Worm (Caenorhabditis elegans) whole organism, L2 larva: ENCODE data around the gene T19C3.2.

Experiments
- F13H6.1 ChIP-seq: sonication (generic microtip); optimal IDR thresholded peaks from 2 replicates; lab custom pipeline; 2016; ENCODE audit warnings: missing genetic modification characterization, missing compliant biosample characterization
- aly-2 ChIP-seq: fragments of 150-350 bp; optimal IDR thresholded peaks from 2 replicates; lab custom pipeline; 2014; ENCODE audit warnings: missing biosample characterization, missing genetic modification characterization
- ama-1 ChIP-seq: fragments of 150-350 bp; optimal IDR thresholded peaks from 2 replicates; lab custom pipeline; 2018; ENCODE audit warnings: inconsistent platforms
- crh-2 ChIP-seq: sonication (generic microtip); optimal IDR thresholded peaks from 2 replicates; lab custom pipeline; 2017; ENCODE audit warnings: missing biosample characterization, missing genetic modification characterization
- dmd-4 ChIP-seq: sonication (generic microtip); optimal IDR thresholded peaks from 2 replicates; lab custom pipeline; 2017; ENCODE audit warnings: missing biosample characterization, missing genetic modification characterization
- egl-27 ChIP-seq: sonication (generic microtip); optimal IDR thresholded peaks from 3 replicates; lab custom pipeline; 2017; ENCODE audit warnings: missing biosample characterization, missing genetic modification reagents, missing genetic modification characterization
- lin-39 ChIP-seq: fragments of 150-350 bp; optimal IDR thresholded peaks from 2 replicates; lab custom pipeline; 2014; ENCODE audit warnings: missing biosample characterization, missing genetic modification reagents, missing genetic modification characterization
- nhr-11 ChIP-seq: fragments of 150-350 bp; optimal IDR thresholded peaks from 2 replicates; lab custom pipeline; 2014; ENCODE audit warnings: missing biosample characterization, missing genetic modification characterization
- nhr-129 ChIP-seq: fragments of 150-350 bp; optimal IDR thresholded peaks from 2 replicates; lab custom pipeline; 2014; ENCODE audit warnings: missing biosample characterization, missing genetic modification characterization
- nhr-237 ChIP-seq: fragments of 150-350 bp; optimal IDR thresholded peaks from 2 replicates; lab custom pipeline; 2014; ENCODE audit warnings: missing biosample characterization, missing genetic modification characterization
- nhr-25 ChIP-seq: fragments of 150-350 bp; sonication (generic microtip); optimal IDR thresholded peaks from 3 replicates; lab custom pipeline; 2014; ENCODE audit warnings: missing biosample characterization, missing genetic modification characterization
- nhr-77 ChIP-seq: fragments of 150-350 bp; optimal IDR thresholded peaks from 2 replicates; lab custom pipeline; 2014; ENCODE audit warnings: missing biosample characterization, missing genetic modification characterization
- skn-1 ChIP-seq: sonication (generic microtip); optimal IDR thresholded peaks from 2 replicates; lab custom pipeline; 2017; ENCODE audit warnings: missing biosample characterization, missing genetic modification characterization
- ztf-11 ChIP-seq: sonication (generic microtip); optimal IDR thresholded peaks from 2 replicates; lab custom pipeline; 2017; ENCODE audit warnings: missing biosample characterization, missing genetic modification characterization

DNA sequence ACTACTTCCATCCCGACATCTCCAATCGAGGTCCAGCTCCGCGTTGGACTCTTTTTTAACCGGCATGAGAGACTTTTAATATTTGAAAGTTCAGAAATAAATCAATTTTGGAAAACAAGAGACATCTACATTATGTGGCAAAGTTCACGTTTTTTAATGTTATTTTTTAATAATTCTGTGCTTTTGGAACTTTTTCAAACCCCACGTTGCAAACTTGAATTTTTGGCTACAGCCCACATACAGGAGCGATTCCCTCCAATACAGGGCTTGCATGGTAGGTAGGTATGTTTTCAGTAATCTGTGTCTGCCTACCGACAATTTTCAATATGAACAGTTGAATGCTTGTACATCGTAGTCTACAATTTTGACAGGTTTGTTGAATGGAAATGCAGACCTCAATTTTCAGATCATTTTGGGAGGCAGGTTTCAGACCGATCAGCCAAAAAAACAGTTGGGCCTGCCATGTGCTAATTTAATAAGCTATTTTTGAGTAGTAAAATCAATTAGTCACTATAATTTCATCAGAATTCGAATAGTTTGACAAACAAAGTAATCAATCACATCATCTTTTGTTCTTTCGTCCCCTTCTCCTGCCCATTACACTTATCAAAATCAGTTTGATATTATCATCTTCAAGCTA lies 11.8 kb downstream of the T19C3.2 start, which contains the start of the genes Y55B1AR.4 and ttr-7:
- TF ChIP-seq F13H6.1 (no peak), ztf-11 (tag; lab: Kevin White, UChicago) (no peak), nhr-11 (tag; lab: Kevin White, UChicago) (no peak), aly-2 (tag; lab: Kevin White, UChicago) (no peak), egl-27 (no peak), nhr-129 (no peak), dmd-4 (no peak), lin-39 (tag; lab: Kevin White, UChicago) (no peak), nhr-237 (tag; lab: Kevin White, UChicago) (no peak), nhr-77 (tag; lab: Kevin White, UChicago) (no peak), crh-2 (tag; lab: Kevin White, UChicago) (no peak), nhr-25 (tag; lab: Kevin White, UChicago) (no peak), skn-1 (no peak), ama-1 (lab: Kevin White, UChicago) (no peak)
